Fruit fly (Drosophila melanogaster): ENCODE data around the gene CG6833.

CG6833 gene

dm6 chr3L:14004963-14005458, 46.0 kb upstream of the CG6833 start (continued):
- TF ChIP-seq bigmax (GFP tag; optimal IDR thresholded peaks at IDR 0.05): peak; percentile 33
- peak; percentile 78 for TF ChIP-seq ham (GFP tag; IDR thresholded peaks at IDR 0.05)
- peak; percentile 75 for TF ChIP-seq CG3065 (GFP tag; optimal IDR thresholded peaks at IDR 0.05)
- TF ChIP-seq ken (GFP tag; IDR thresholded peaks at IDR 0.05): peak; percentile 99
- peak; percentile 94 for TF ChIP-seq Rfx (GFP tag; IDR thresholded peaks at IDR 0.05)
- peak; percentile 92 for TF ChIP-seq maf-S (GFP tag; optimal IDR thresholded peaks at IDR 0.05)
- peak; percentile 92 for TF ChIP-seq gcm (GFP tag; optimal IDR thresholded peaks at IDR 0.05)
- peak; percentile 89 for TF ChIP-seq CG6254 (GFP tag; optimal IDR thresholded peaks at IDR 0.05)
- TF ChIP-seq CG4617 (GFP tag; optimal IDR thresholded peaks at IDR 0.05; ENCODE audit: borderline replicate concordance): no peak
- TF ChIP-seq mld (GFP tag; IDR thresholded peaks at IDR 0.05; ENCODE audit: partially characterized antibody): no peak
- TF ChIP-seq lbe (GFP tag; optimal IDR thresholded peaks at IDR 0.05): peak; percentile 87
- TF ChIP-seq Nf-YA (GFP tag; IDR thresholded peaks at IDR 0.05): peak; percentile 95
- TF ChIP-seq CG10267 (tag; optimal IDR thresholded peaks at IDR 0.05): peak; percentile 79
- TF ChIP-seq z (GFP tag; IDR thresholded peaks at IDR 0.05): no peak
- peak; percentile 65 for TF ChIP-seq CG3995 (GFP tag; optimal IDR thresholded peaks at IDR 0.05)
- peak; percentile 82 for TF ChIP-seq CG10431 (GFP tag; optimal IDR thresholded peaks at IDR 0.05)
- no peak; the same call in 1 of the 2 replicates for TF ChIP-seq Dip2 (GFP tag; IDR thresholded peaks at IDR 0.05)
- TF ChIP-seq h (optimal IDR thresholded peaks at IDR 0.05): no peak
- no peak for TF ChIP-seq CG15479 (GFP tag; optimal IDR thresholded peaks at IDR 0.05)
- TF ChIP-seq CG8388 (GFP tag; optimal IDR thresholded peaks at IDR 0.05): peak; percentile 90
- peak; percentile 86 for TF ChIP-seq run (tag; optimal IDR thresholded peaks at IDR 0.05)
- TF ChIP-seq ATbp (GFP tag; optimal IDR thresholded peaks at IDR 0.05): peak; percentile 95
- TF ChIP-seq CG34224 (GFP tag; IDR thresholded peaks at IDR 0.05; ENCODE audit: partially characterized antibody): no peak
- peak; percentile 79 for TF ChIP-seq CG11560 (tag; IDR thresholded peaks at IDR 0.05)
- peak; percentile 91 for TF ChIP-seq CG11247 (GFP tag; IDR thresholded peaks at IDR 0.05)
- peak; percentile 93 for TF ChIP-seq gro (GFP tag; optimal IDR thresholded peaks at IDR 0.05)
- TF ChIP-seq CG3726 (GFP tag; IDR thresholded peaks at IDR 0.05): peak; percentile 82; the same call in 2 of the 3 replicates
- TF ChIP-seq CG6654 (GFP tag; optimal IDR thresholded peaks at IDR 0.05): peak; percentile 83
- TF ChIP-seq pan (optimal IDR thresholded peaks at IDR 0.05): no peak
- peak in 1 of 2 experiments; percentile 97 for TF ChIP-seq pan (GFP tag; optimal IDR thresholded peaks at IDR 0.05 in 1 of 2, IDR thresholded peaks at IDR 0.05 in 1 of 2)
- peak; percentile 83 for TF ChIP-seq Ravus (GFP tag; IDR thresholded peaks at IDR 0.05)
- no peak for TF ChIP-seq CG6791 (GFP tag; IDR thresholded peaks at IDR 0.05; ENCODE audit: partially characterized antibody)
- TF ChIP-seq Fer1 (GFP tag; optimal IDR thresholded peaks at IDR 0.05): peak; percentile 94
- peak; percentile 91 for TF ChIP-seq Mrtf (GFP tag; IDR thresholded peaks at IDR 0.05)
- no peak for TF ChIP-seq sna (GFP tag; IDR thresholded peaks at IDR 0.05; ENCODE audit: partially characterized antibody)
- TF ChIP-seq Sry-δ (GFP tag; optimal IDR thresholded peaks at IDR 0.05): peak; percentile 73
- TF ChIP-seq CG15601 (tag; optimal IDR thresholded peaks at IDR 0.05): peak; percentile 92
- peak; percentile 85 for TF ChIP-seq MBD-R2 (GFP tag; IDR thresholded peaks at IDR 0.05)
- peak; percentile 15 for TF ChIP-seq gfzf (GFP tag; optimal IDR thresholded peaks at IDR 0.05)
- no peak for TF ChIP-seq D (optimal IDR thresholded peaks at IDR 0.05)
- peak; percentile 94 for TF ChIP-seq D (GFP tag; optimal IDR thresholded peaks at IDR 0.05)
- TF ChIP-seq CG7271 (tag; optimal IDR thresholded peaks at IDR 0.05): peak; percentile 21
- TF ChIP-seq CG17829 (tag; optimal IDR thresholded peaks at IDR 0.05): peak; percentile 87
- peak; percentile 78 for TF ChIP-seq CG18011 (GFP tag; optimal IDR thresholded peaks at IDR 0.05)
- TF ChIP-seq unpg (GFP tag; optimal IDR thresholded peaks at IDR 0.05): peak; percentile 96
- TF ChIP-seq CG13894 (tag; optimal IDR thresholded peaks at IDR 0.05): peak; percentile 88
- TF ChIP-seq CG4328 (GFP tag; optimal IDR thresholded peaks at IDR 0.05): peak; percentile 92
- no peak for TF ChIP-seq slou (GFP tag; optimal IDR thresholded peaks at IDR 0.05)
- peak; percentile 94 for TF ChIP-seq CG4282 (GFP tag; optimal IDR thresholded peaks at IDR 0.05)
- TF ChIP-seq NK7.1 (GFP tag; optimal IDR thresholded peaks at IDR 0.05): peak; percentile 90
- TF ChIP-seq ewg (GFP tag; optimal IDR thresholded peaks at IDR 0.05): peak; percentile 92

Data from whole organism, embryonic.